Worm (Caenorhabditis elegans): ENCODE results near the gene dpy-9.
A peak's percentile ranks its signal among the peaks of the same experiment; 100 is the strongest.

The dpy-9 gene

DNA sequence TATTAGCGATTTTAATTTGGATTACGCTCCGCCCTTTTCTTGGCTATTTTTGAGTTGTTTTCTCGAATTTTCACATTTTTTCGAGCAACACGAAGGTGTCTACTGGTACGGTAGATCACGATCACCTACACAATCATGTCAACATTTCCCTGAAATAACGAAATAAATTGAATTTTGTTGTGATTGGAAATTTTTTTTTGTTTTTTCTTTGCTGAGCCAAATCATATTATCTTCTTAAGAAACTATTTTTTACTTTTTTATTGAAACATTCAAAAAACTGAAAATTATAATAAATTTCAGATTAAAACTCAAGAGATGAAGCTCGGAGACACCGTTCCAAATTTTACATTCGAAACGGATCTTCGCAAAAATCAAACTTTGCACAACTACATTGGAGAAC is 40.8 kb downstream of the dpy-9 start, which contains the start of gene prdx-6:
Gene prdx-6 (plus strand): TSS at position 301 of the 400 bp plus-strand sequence.
- TF ChIP-seq T26A5.8 (tag; optimal IDR thresholded peaks at IDR 0.05) (no peak), hsf-1 (GFP tag; IDR thresholded peaks at IDR 0.05) (no peak), F55B11.4 (tag; optimal IDR thresholded peaks at IDR 0.05; ENCODE audit: borderline replicate concordance, insufficient read depth) (no peak), madf-10 (tag; optimal IDR thresholded peaks at IDR 0.05) (no peak), bed-2 (GFP tag; IDR thresholded peaks at IDR 0.05) (no peak), F49E8.2 (tag; optimal IDR thresholded peaks at IDR 0.05; ENCODE audit: insufficient read depth) (no peak), bed-1 (GFP tag; IDR thresholded peaks at IDR 0.05) (no peak), efl-1 (GFP tag; optimal IDR thresholded peaks at IDR 0.05) (no peak), B0035.1 (tag; optimal IDR thresholded peaks at IDR 0.05) (no peak), hmg-20 (GFP tag; IDR thresholded peaks at IDR 0.05) (no peak), F23B12.7 (tag; optimal IDR thresholded peaks at IDR 0.05; ENCODE audit: insufficient read depth) (no peak), repo-1 (tag; optimal IDR thresholded peaks at IDR 0.05) (no peak), Y53G8AR.9 (GFP tag; conservative IDR thresholded peaks at IDR 0.05) (no peak), C17E4.6 (GFP tag; IDR thresholded peaks at IDR 0.05) (no peak), athp-1 (tag; optimal IDR thresholded peaks at IDR 0.05) (no peak), ztf-28 (GFP tag; IDR thresholded peaks at IDR 0.05) (no peak), ztf-26 (tag; optimal IDR thresholded peaks at IDR 0.05) (no peak), ama-1 (optimal IDR thresholded peaks at IDR 0.05) (no peak), ama-1 (GFP tag; optimal IDR thresholded peaks at IDR 0.05) (no peak), F22D6.2 (tag; optimal IDR thresholded peaks at IDR 0.05) (no peak), ets-4 (GFP tag; optimal IDR thresholded peaks at IDR 0.05) (no peak)

DNA sequence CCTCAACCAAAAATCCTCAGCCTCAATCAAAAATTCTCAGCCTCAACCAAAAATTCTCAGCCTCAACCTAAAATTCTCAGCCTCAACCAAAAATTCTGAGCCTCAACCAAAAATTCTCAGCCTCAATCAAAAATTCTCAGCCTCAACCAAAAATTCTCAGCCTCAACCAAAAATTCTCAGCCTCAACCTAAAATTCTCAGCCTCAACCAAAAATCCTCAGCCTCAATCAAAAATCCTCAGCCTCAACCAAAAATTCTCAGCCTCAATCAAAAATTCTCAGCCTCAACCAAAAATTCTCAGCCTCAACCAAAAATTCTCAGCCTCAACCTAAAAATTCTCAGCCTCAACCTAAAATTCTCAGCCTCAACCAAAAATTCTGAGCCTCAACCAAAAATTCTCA is 43.3 kb downstream of the dpy-9 start:
- peak; percentile 99 for TF ChIP-seq zim-3 (tag; optimal IDR thresholded peaks at IDR 0.05)
- TF ChIP-seq dox-1 (GFP tag; IDR thresholded peaks at IDR 0.05), result peak; percentile 79
- TF ChIP-seq mcd-1 (GFP tag; IDR thresholded peaks at IDR 0.05), result 0 out of 2 replicates have a peak, but pooled peaks have one; percentile 18
- TF ChIP-seq D2030.7 (GFP tag; IDR thresholded peaks at IDR 0.05), result peak; percentile 44

DNA sequence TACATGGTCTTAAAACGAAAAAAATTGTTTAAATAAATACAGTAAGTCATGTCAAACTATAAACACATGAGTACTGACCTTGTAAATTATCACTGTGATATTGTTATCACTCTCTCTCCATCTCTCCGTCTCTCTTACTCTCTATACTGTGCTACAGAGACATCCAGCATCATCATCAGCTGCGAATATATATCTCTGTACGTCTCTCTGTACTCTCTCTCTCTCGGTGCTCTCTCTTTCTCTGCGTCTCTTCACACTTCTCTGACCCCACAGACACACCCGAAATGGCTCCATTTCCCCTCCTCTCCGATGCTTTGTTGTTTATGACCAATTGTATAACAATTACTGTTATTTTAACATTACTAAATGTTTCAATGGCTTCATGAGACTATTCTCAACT is 48.4 kb downstream of the dpy-9 start:
- TF ChIP-seq cebp-1 (GFP tag; IDR thresholded peaks at IDR 0.05), result no peak
- peak; percentile 46 for TF ChIP-seq cebp-1 (tag; optimal IDR thresholded peaks at IDR 0.05)
- TF ChIP-seq dox-1 (GFP tag; IDR thresholded peaks at IDR 0.05), result peak; percentile 57; the same call in 1 of the 2 replicates
- peak; percentile 38 for TF ChIP-seq lin-40 (tag; optimal IDR thresholded peaks at IDR 0.05)
- TF ChIP-seq ztf-26 (tag; optimal IDR thresholded peaks at IDR 0.05), result no peak
- TF ChIP-seq nfya-1 (tag; optimal IDR thresholded peaks at IDR 0.05; ENCODE audit: borderline replicate concordance, insufficient read depth), result no peak
- peak; percentile 7 for TF ChIP-seq lin-54 (GFP tag; optimal IDR thresholded peaks at IDR 0.05)
- no peak for TF ChIP-seq snpc-1.3 (tag; optimal IDR thresholded peaks at IDR 0.05; ENCODE audit: insufficient read depth)
- no peak for TF ChIP-seq repo-1 (tag; optimal IDR thresholded peaks at IDR 0.05)
- no peak for TF ChIP-seq F52B5.7 (tag; optimal IDR thresholded peaks at IDR 0.05)
- peak; percentile 87 for TF ChIP-seq nhr-80 (tag; optimal IDR thresholded peaks at IDR 0.05)
- no peak for TF ChIP-seq sea-2 (GFP tag; IDR thresholded peaks at IDR 0.05)
- no peak for TF ChIP-seq F37B4.10 (GFP tag; IDR thresholded peaks at IDR 0.05)
- no peak for TF ChIP-seq F49E8.2 (tag; optimal IDR thresholded peaks at IDR 0.05; ENCODE audit: insufficient read depth)
- TF ChIP-seq mcd-1 (GFP tag; IDR thresholded peaks at IDR 0.05), result 0 out of 2 replicates have a peak, but pooled peaks have one; percentile 37
- TF ChIP-seq B0336.3 (GFP tag; IDR thresholded peaks at IDR 0.05), result 0 out of 2 replicates have a peak, but pooled peaks have one; percentile 33
- TF ChIP-seq unc-62 (GFP tag; optimal IDR thresholded peaks at IDR 0.05), result no peak
- no peak for TF ChIP-seq let-526 (GFP tag; IDR thresholded peaks at IDR 0.05)
- TF ChIP-seq ekl-4 (GFP tag; IDR thresholded peaks at IDR 0.05), result 0 out of 2 replicates have a peak, but pooled peaks have one; percentile 26
- TF ChIP-seq dpff-1 (tag; optimal IDR thresholded peaks at IDR 0.05), result no peak
- peak; percentile 20 for TF ChIP-seq atf-7 (tag; optimal IDR thresholded peaks at IDR 0.05)
- no peak for TF ChIP-seq rpc-1 (optimal IDR thresholded peaks at IDR 0.05)
- no peak for TF ChIP-seq rpc-1 (tag; optimal IDR thresholded peaks at IDR 0.05)
- no peak for TF ChIP-seq Y53F4B.3 (GFP tag; IDR thresholded peaks at IDR 0.05)
- no peak for TF ChIP-seq akir-1 (GFP tag; optimal IDR thresholded peaks at IDR 0.05)
- TF ChIP-seq attf-3 (GFP tag; conservative IDR thresholded peaks at IDR 0.05), result no peak
- TF ChIP-seq tbx-9 (tag; optimal IDR thresholded peaks at IDR 0.05; ENCODE audit: borderline replicate concordance), result no peak
- TF ChIP-seq gei-17 (GFP tag; optimal IDR thresholded peaks at IDR 0.05), result no peak

All from whole organism, young adult.